Fruit fly (Drosophila melanogaster): ENCODE measurements around the gene ND-B8.
A peak's percentile ranks its signal among the peaks of the same experiment; 100 is the strongest.

Gene ND-B8

dm6 chr2L:4458119-4459056 lies 4.0 kb downstream of the ND-B8 start, which contains the start of gene RpL27A (continued):
- TF ChIP-seq CG3838 (GFP tag; optimal IDR thresholded peaks at IDR 0.05) (peak; percentile 50), CG8359 (GFP tag; optimal IDR thresholded peaks at IDR 0.05; ENCODE audit: borderline replicate concordance) (peak; percentile 43), Sry-δ (GFP tag; optimal IDR thresholded peaks at IDR 0.05) (peak; percentile 59), CG16813 (GFP tag; IDR thresholded peaks at IDR 0.05; ENCODE audit: partially characterized antibody) (peak; percentile 65), CHES-1-like (GFP tag; optimal IDR thresholded peaks at IDR 0.05) (peak; percentile 26), CG2129 (GFP tag; IDR thresholded peaks at IDR 0.05; ENCODE audit: partially characterized antibody) (no peak), chinmo (GFP tag; IDR thresholded peaks at IDR 0.05; ENCODE audit: partially characterized antibody) (0 out of 4 replicates have a peak, but pooled peaks have one; percentile 44), corto (GFP tag; optimal IDR thresholded peaks at IDR 0.05) (no peak), Dip2 (GFP tag; IDR thresholded peaks at IDR 0.05) (no peak), Eip74EF (GFP tag; optimal IDR thresholded peaks at IDR 0.05) (peak in 1 of 2 experiments; percentile 62), Scr (GFP tag; IDR thresholded peaks at IDR 0.05; ENCODE audit: partially characterized antibody) (peak; percentile 57), sr (GFP tag; IDR thresholded peaks at IDR 0.05) (peak; percentile 84), btn (GFP tag; optimal IDR thresholded peaks at IDR 0.05) (peak; percentile 36), CG12155 (GFP tag; optimal IDR thresholded peaks at IDR 0.05) (peak; percentile 15), CG31441 (GFP tag; IDR thresholded peaks at IDR 0.05) (peak; percentile 83), CG17829 (tag; optimal IDR thresholded peaks at IDR 0.05) (peak; percentile 60), row (GFP tag; IDR thresholded peaks at IDR 0.05) (peak; percentile 70), bigmax (GFP tag; optimal IDR thresholded peaks at IDR 0.05) (peak; percentile 91), vnd (GFP tag; IDR thresholded peaks at IDR 0.05; ENCODE audit: partially characterized antibody) (peak; percentile 47; the same call in 1 of the 3 replicates), ftz-f1 (GFP tag; optimal IDR thresholded peaks at IDR 0.05) (peak; percentile 6), CG13123 (GFP tag; optimal IDR thresholded peaks at IDR 0.05) (peak; percentile 99), D (optimal IDR thresholded peaks at IDR 0.05) (no peak), D (GFP tag; optimal IDR thresholded peaks at IDR 0.05) (peak; percentile 69), unpg (GFP tag; optimal IDR thresholded peaks at IDR 0.05) (peak; percentile 68), CG8924 (tag; optimal IDR thresholded peaks at IDR 0.05) (peak; percentile 78), MBD-R2 (GFP tag; IDR thresholded peaks at IDR 0.05) (peak; percentile 56), CG15479 (GFP tag; optimal IDR thresholded peaks at IDR 0.05) (no peak), CG5245 (GFP tag; optimal IDR thresholded peaks at IDR 0.05) (peak; percentile 65), CG13775 (GFP tag; optimal IDR thresholded peaks at IDR 0.05) (peak; percentile 82), crc (GFP tag; optimal IDR thresholded peaks at IDR 0.05) (peak; percentile 38), ara (GFP tag; IDR thresholded peaks at IDR 0.05) (peak; percentile 73), pan (optimal IDR thresholded peaks at IDR 0.05) (no peak), pan (GFP tag; optimal IDR thresholded peaks at IDR 0.05 in 1 of 2, IDR thresholded peaks at IDR 0.05 in 1 of 2) (peak in 1 of 2 experiments; percentile 78), sob (GFP tag; IDR thresholded peaks at IDR 0.05) (peak; percentile 83), CG11696 (GFP tag; IDR thresholded peaks at IDR 0.05) (peak; percentile 77), CG17328 (GFP tag; IDR thresholded peaks at IDR 0.05) (peak; percentile 91), CG4617 (GFP tag; optimal IDR thresholded peaks at IDR 0.05; ENCODE audit: borderline replicate concordance) (peak; percentile 44), NC2β (GFP tag; optimal IDR thresholded peaks at IDR 0.05) (peak; percentile 92), Xrp1 (GFP tag; IDR thresholded peaks at IDR 0.05) (peak; percentile 30; the same call in 1 of the 2 replicates), Abd-B (GFP tag; optimal IDR thresholded peaks at IDR 0.05) (peak; percentile 47), gsb-n (tag; optimal IDR thresholded peaks at IDR 0.05) (peak; percentile 80), hkb (optimal IDR thresholded peaks at IDR 0.05) (no peak), hkb (GFP tag; IDR thresholded peaks at IDR 0.05) (peak; percentile 81), CG13287 (GFP tag; IDR thresholded peaks at IDR 0.05; ENCODE audit: partially characterized antibody) (peak; percentile 71), CG11085 (GFP tag; IDR thresholded peaks at IDR 0.05) (peak; percentile 80), Six4 (GFP tag; optimal IDR thresholded peaks at IDR 0.05) (peak; percentile 43), CG12219 (GFP tag; optimal IDR thresholded peaks at IDR 0.05) (peak; percentile 79), Blimp-1 (GFP tag; optimal IDR thresholded peaks at IDR 0.05) (no peak)
